Fruit fly (Drosophila melanogaster) whole organism, embryonic: ENCODE data around the gene CG34327.
A peak's percentile ranks its signal among the peaks of the same experiment; 100 is the strongest.

Source experiments
- Asciz ChIP-seq: fragments of 200-800 bp; sonication (Bioruptor generic); optimal IDR thresholded peaks from 2 replicates; lab custom pipeline; 2017; ENCODE audit warnings: missing biosample characterization, mild to moderate bottlenecking, missing genetic modification characterization, missing genetic modification reagents
- BEAF-32 ChIP-seq: fragments of 200-800 bp; sonication (Bioruptor generic); optimal IDR thresholded peaks from 3 replicates; lab custom pipeline; 2017; ENCODE audit warnings: missing biosample characterization, missing genetic modification characterization, mild to moderate bottlenecking, moderate library complexity, missing genetic modification reagents
- Bgb ChIP-seq: fragments of 200-800 bp; sonication (Bioruptor generic); IDR thresholded peaks from 2 replicates; pipeline ENCODE4 v1.3.6; 2022; ENCODE audit warnings: missing biosample characterization, missing genetic modification characterization; ENCODE audit not compliant: partially characterized antibody
- CG1024 ChIP-seq: fragments of 200-800 bp; sonication (Bioruptor generic); IDR thresholded peaks from 2 replicates; pipeline ENCODE4 v1.3.6; 2022; ENCODE audit warnings: missing biosample characterization, missing genetic modification characterization
- CG10979 ChIP-seq: fragments of 200-800 bp; sonication (Bioruptor generic); optimal IDR thresholded peaks from 2 replicates; lab custom pipeline; 2018; ENCODE audit warnings: missing biosample characterization, mild to moderate bottlenecking, missing genetic modification characterization, moderate library complexity
- CG11085 ChIP-seq: fragments of 200-800 bp; sonication (Bioruptor generic); IDR thresholded peaks from 2 replicates; pipeline ENCODE4 v1.3.6; 2022; ENCODE audit warnings: missing biosample characterization, missing genetic modification characterization
- CG11093 ChIP-seq: fragments of 200-800 bp; sonication (Bioruptor generic); IDR thresholded peaks from 3 replicates; pipeline ENCODE4 v1.3.6; 2022; ENCODE audit warnings: missing biosample characterization, missing genetic modification characterization
- CG11696 ChIP-seq: fragments of 200-800 bp; sonication (Bioruptor generic); IDR thresholded peaks from 2 replicates; pipeline ENCODE4 v1.3.6; 2022; ENCODE audit warnings: missing biosample characterization, missing genetic modification characterization
- CG12391 ChIP-seq: fragments of 200-800 bp; sonication (Bioruptor generic); optimal IDR thresholded peaks from 3 replicates; lab custom pipeline; 2018; ENCODE audit warnings: missing biosample characterization, mild to moderate bottlenecking, missing genetic modification characterization, moderate library complexity
- CG13123 ChIP-seq: fragments of 200-800 bp; sonication (Bioruptor generic); optimal IDR thresholded peaks from 2 replicates; lab custom pipeline; 2016; ENCODE audit warnings: missing biosample characterization, missing genetic modification characterization
- CG14667 ChIP-seq: fragments of 200-800 bp; sonication (Bioruptor generic); IDR thresholded peaks from 2 replicates; pipeline ENCODE4 v1.3.6; 2022; ENCODE audit warnings: missing biosample characterization, missing genetic modification characterization
- CG18619 ChIP-seq: fragments of 200-800 bp; sonication (Bioruptor generic); optimal IDR thresholded peaks from 3 replicates; lab custom pipeline; 2017; ENCODE audit warnings: missing biosample characterization, mild to moderate bottlenecking, missing genetic modification characterization
- CG34224 ChIP-seq: fragments of 200-800 bp; sonication (Bioruptor generic); IDR thresholded peaks from 3 replicates; pipeline ENCODE4 v1.3.6; 2022; ENCODE audit warnings: missing biosample characterization, missing genetic modification characterization; ENCODE audit not compliant: partially characterized antibody
- CG3726 ChIP-seq: fragments of 200-800 bp; sonication (Bioruptor generic); IDR thresholded peaks from 3 replicates; pipeline ENCODE4, ENCODE4 v1.3.6; 2022; ENCODE audit warnings: missing biosample characterization, missing genetic modification characterization
- CG4360 ChIP-seq: fragments of 200-800 bp; sonication (Bioruptor generic); IDR thresholded peaks from 2 replicates; pipeline ENCODE4 v1.3.6; 2022; ENCODE audit warnings: missing biosample characterization, missing genetic modification characterization
- CG6272 ChIP-seq: fragments of 200-800 bp; sonication (Bioruptor generic); IDR thresholded peaks from 2 replicates; pipeline ENCODE4 v1.3.6; 2022; ENCODE audit warnings: missing biosample characterization, missing genetic modification characterization
- CG8281 ChIP-seq: fragments of 200-800 bp; sonication (Bioruptor generic); optimal IDR thresholded peaks from 2 replicates; lab custom pipeline; 2018; ENCODE audit warnings: missing biosample characterization, mild to moderate bottlenecking, missing genetic modification characterization, moderate library complexity
- CG9437 ChIP-seq: fragments of 200-800 bp; sonication (Bioruptor generic); optimal IDR thresholded peaks from 2 replicates; lab custom pipeline; 2018; ENCODE audit warnings: missing biosample characterization, mild to moderate bottlenecking, missing genetic modification characterization
- CG9797 ChIP-seq: fragments of 200-800 bp; sonication (Bioruptor generic); optimal IDR thresholded peaks from 3 replicates; lab custom pipeline; 2018; ENCODE audit warnings: missing biosample characterization, mild to moderate bottlenecking, missing genetic modification characterization
- CTCF ChIP-seq: fragments of 200-800 bp; sonication (Bioruptor generic); optimal IDR thresholded peaks from 2 replicates; lab custom pipeline; 2017; ENCODE audit warnings: missing biosample characterization, mild to moderate bottlenecking, missing genetic modification characterization, moderate library complexity
- D19B ChIP-seq: fragments of 200-800 bp; sonication (Bioruptor generic); optimal IDR thresholded peaks from 2 replicates; lab custom pipeline; 2017; ENCODE audit warnings: missing biosample characterization, mild to moderate bottlenecking, missing genetic modification characterization
- Dip2 ChIP-seq: fragments of 200-800 bp; sonication (Bioruptor generic); IDR thresholded peaks from 2 replicates; pipeline ENCODE4 v1.3.6; 2022; ENCODE audit warnings: missing biosample characterization, missing genetic modification characterization
- Doc2 ChIP-seq: fragments of 200-800 bp; sonication (Bioruptor generic); IDR thresholded peaks from 2 replicates; pipeline ENCODE4 v1.3.6; 2022; ENCODE audit warnings: missing biosample characterization, missing genetic modification characterization
- Hr51 ChIP-seq, 2 experiments: fragments of 200-800 bp; sonication (Bioruptor generic); optimal IDR thresholded peaks; 2 replicates in 1 of 2; 3 replicates in 1 of 2; lab custom pipeline; 2016 to 2018; ENCODE audit warnings: missing biosample characterization in 2 of 2, missing genetic modification characterization in 2 of 2, mild to moderate bottlenecking in 1 of 2, moderate library complexity in 1 of 2
- Lim3 ChIP-seq: fragments of 200-800 bp; sonication (Bioruptor generic); IDR thresholded peaks from 2 replicates; pipeline ENCODE4 v1.3.6; 2022; ENCODE audit warnings: missing biosample characterization, missing genetic modification characterization
- Ravus ChIP-seq: fragments of 200-800 bp; sonication (Bioruptor generic); IDR thresholded peaks from 2 replicates; pipeline ENCODE4 v1.3.6; 2022; ENCODE audit warnings: missing biosample characterization, missing genetic modification characterization
- Sin3A ChIP-seq: fragments of >200 bp; optimal IDR thresholded peaks from 2 replicates; lab custom pipeline; 2018
- Xrp1 ChIP-seq: fragments of 200-800 bp; sonication (Bioruptor generic); IDR thresholded peaks from 2 replicates; pipeline ENCODE4 v1.3.6; 2022; ENCODE audit warnings: missing biosample characterization, missing genetic modification characterization
- YL-1 ChIP-seq: fragments of 200-800 bp; sonication (Bioruptor generic); optimal IDR thresholded peaks from 3 replicates; lab custom pipeline; 2017; ENCODE audit warnings: missing biosample characterization, mild to moderate bottlenecking, missing genetic modification characterization
- bigmax ChIP-seq: fragments of 200-800 bp; sonication (Bioruptor generic); optimal IDR thresholded peaks from 2 replicates; lab custom pipeline; 2018; ENCODE audit warnings: missing biosample characterization, mild to moderate bottlenecking, missing genetic modification characterization
- croc ChIP-seq: fragments of 200-800 bp; sonication (Bioruptor generic); conservative IDR thresholded peaks from 3 replicates; pipeline ENCODE4 v1.3.6; 2022; ENCODE audit warnings: missing biosample characterization, missing genetic modification characterization
- cwo ChIP-seq: fragments of 200-800 bp; sonication (Bioruptor generic); optimal IDR thresholded peaks from 3 replicates; lab custom pipeline; 2017; ENCODE audit warnings: missing biosample characterization, missing genetic modification characterization, mild to moderate bottlenecking, moderate library complexity, missing genetic modification reagents
- da ChIP-seq: fragments of 200-800 bp; sonication (Bioruptor generic); optimal IDR thresholded peaks from 2 replicates; lab custom pipeline; 2016; ENCODE audit warnings: missing biosample characterization, missing genetic modification characterization
- disco-r ChIP-seq: fragments of 200-800 bp; sonication (Bioruptor generic); optimal IDR thresholded peaks from 2 replicates; lab custom pipeline; 2016; ENCODE audit warnings: missing biosample characterization, missing genetic modification characterization
- dm ChIP-seq: fragments of 200-800 bp; sonication (Bioruptor generic); optimal IDR thresholded peaks from 3 replicates; lab custom pipeline; 2016; ENCODE audit warnings: missing biosample characterization, missing genetic modification characterization
- dmrt99B ChIP-seq: fragments of 200-800 bp; sonication (Bioruptor generic); optimal IDR thresholded peaks from 2 replicates; lab custom pipeline; 2018; ENCODE audit warnings: missing biosample characterization, mild to moderate bottlenecking, missing genetic modification characterization, moderate library complexity
- fd96Cb ChIP-seq: fragments of 200-800 bp; sonication (Bioruptor generic); optimal IDR thresholded peaks from 2 replicates; lab custom pipeline; 2018; ENCODE audit warnings: missing biosample characterization, mild to moderate bottlenecking, missing genetic modification characterization, moderate library complexity
- fu2 ChIP-seq: fragments of 200-800 bp; sonication (Bioruptor generic); optimal IDR thresholded peaks from 2 replicates; lab custom pipeline; 2016; ENCODE audit warnings: missing biosample characterization, missing genetic modification characterization
- gcm ChIP-seq: fragments of 200-800 bp; sonication (Bioruptor generic); optimal IDR thresholded peaks from 2 replicates; lab custom pipeline; 2019; ENCODE audit warnings: missing biosample characterization, mild to moderate bottlenecking, missing genetic modification characterization, moderate library complexity
- gro ChIP-seq: fragments of 200-800 bp; sonication (Bioruptor generic); optimal IDR thresholded peaks from 2 replicates; lab custom pipeline; 2016; ENCODE audit warnings: missing biosample characterization, missing genetic modification characterization
- inv ChIP-seq: fragments of 200-800 bp; sonication (Bioruptor generic); IDR thresholded peaks from 2 replicates; pipeline ENCODE4 v1.3.6; 2022; ENCODE audit warnings: missing biosample characterization, missing genetic modification characterization; ENCODE audit not compliant: partially characterized antibody
- jigr1 ChIP-seq: fragments of 200-800 bp; sonication (Bioruptor generic); IDR thresholded peaks from 3 replicates; pipeline ENCODE4 v1.3.6; 2022; ENCODE audit warnings: missing biosample characterization, missing genetic modification characterization
- jing ChIP-seq: fragments of 200-800 bp; sonication (Bioruptor generic); optimal IDR thresholded peaks from 2 replicates; lab custom pipeline; 2018; ENCODE audit warnings: missing biosample characterization, mild to moderate bottlenecking, missing genetic modification characterization
- ken ChIP-seq: fragments of 200-800 bp; sonication (Bioruptor generic); IDR thresholded peaks from 3 replicates; pipeline ENCODE4 v1.3.6; 2022; ENCODE audit warnings: missing biosample characterization, missing genetic modification characterization
- mam ChIP-seq: fragments of 200-800 bp; sonication (Bioruptor generic); optimal IDR thresholded peaks from 3 replicates; lab custom pipeline; 2016; ENCODE audit warnings: missing biosample characterization, missing genetic modification characterization
- repo ChIP-seq: fragments of 200-800 bp; sonication (Bioruptor generic); optimal IDR thresholded peaks from 2 replicates; lab custom pipeline; 2016; ENCODE audit warnings: missing biosample characterization, missing genetic modification characterization
- salm ChIP-seq: fragments of 200-800 bp; sonication (Bioruptor generic); optimal IDR thresholded peaks from 2 replicates; lab custom pipeline; 2018; ENCODE audit warnings: missing biosample characterization, mild to moderate bottlenecking, missing genetic modification characterization
- shn ChIP-seq: fragments of 200-800 bp; sonication (Bioruptor generic); optimal IDR thresholded peaks from 3 replicates; lab custom pipeline; 2016; ENCODE audit warnings: missing biosample characterization, missing genetic modification characterization
- usp ChIP-seq: fragments of >200 bp; optimal IDR thresholded peaks from 2 replicates; lab custom pipeline; 2017; ENCODE audit warnings: missing biosample characterization, missing genetic modification characterization

Gene CG34327

dm6 chrX:17249326-17249725 lies 25.7 kb upstream of the CG34327 start, which contains the start of gene CG8675 (continued):
- no peak for TF ChIP-seq Sin3A
- no peak for TF ChIP-seq CG11696 (GFP tag; lab: Robert Waterston, UW)
- no peak for TF ChIP-seq fu2
- TF ChIP-seq ken (GFP tag; lab: Robert Waterston, UW) = no peak
- TF ChIP-seq CG11085 (GFP tag; lab: Robert Waterston, UW) = no peak
- no peak for TF ChIP-seq salm (tag; lab: Kevin White, UChicago)
- TF ChIP-seq CTCF (GFP tag; lab: Kevin White, UChicago) = peak; percentile 48
- no peak for TF ChIP-seq Ravus (GFP tag; lab: Robert Waterston, UW)
- no peak for TF ChIP-seq usp (GFP tag; lab: Kevin White, UChicago)
- TF ChIP-seq CG8281 (tag; lab: Kevin White, UChicago) = no peak
- no peak for TF ChIP-seq gcm (GFP tag; lab: Kevin White, UChicago)
- no peak for TF ChIP-seq mam (GFP tag; lab: Kevin White, UChicago)
- TF ChIP-seq CG11093 = no peak
- TF ChIP-seq croc (GFP tag; lab: Robert Waterston, UW) = no peak
- TF ChIP-seq CG9797 = peak; percentile 56
- TF ChIP-seq Lim3 (GFP tag; lab: Robert Waterston, UW) = no peak
- TF ChIP-seq gro (GFP tag; lab: Kevin White, UChicago) = no peak
- TF ChIP-seq inv (GFP tag; lab: Robert Waterston, UW) = no peak

DNA sequence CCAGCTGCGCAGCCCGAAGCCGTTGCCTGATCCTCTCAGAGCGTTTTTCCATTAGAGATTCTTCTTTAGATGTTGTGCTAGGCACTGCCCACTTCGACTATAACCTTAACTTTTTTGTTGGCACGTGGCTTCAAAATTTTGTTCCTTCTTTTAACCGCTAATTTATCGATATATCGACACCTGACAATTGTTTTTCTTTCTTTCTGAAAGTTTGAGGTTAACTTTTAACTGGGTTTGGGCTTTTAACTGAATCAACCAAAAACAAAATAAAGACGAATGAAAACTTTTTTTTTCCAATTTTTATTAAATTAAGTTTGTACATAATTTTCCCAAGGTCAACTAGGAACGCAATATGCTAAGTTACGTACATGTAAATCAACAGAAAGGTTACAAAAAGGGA lies 23.3 kb upstream of the CG34327 start, which contains the start of gene CG42854:
Gene CG42854, minus strand, starts transcription at position 101 of the 400 bp plus-strand sequence.
- TF ChIP-seq CG14667 (GFP tag; lab: Robert Waterston, UW) (no peak), dmrt99B (tag; lab: Kevin White, UChicago) (no peak), CG34224 (GFP tag; lab: Robert Waterston, UW) (no peak), CG4360 (GFP tag; lab: Robert Waterston, UW) (no peak), disco-r (GFP tag; lab: Kevin White, UChicago) (no peak), jigr1 (GFP tag; lab: Robert Waterston, UW) (no peak), bigmax (GFP tag; lab: Kevin White, UChicago) (peak; percentile 37), CG12391 (tag; lab: Kevin White, UChicago) (no peak), Bgb (GFP tag; lab: Robert Waterston, UW) (0 out of 2 replicates have a peak, but pooled peaks have one; percentile 11), Asciz (GFP tag; lab: Kevin White, UChicago) (no peak), BEAF-32 (GFP tag; lab: Kevin White, UChicago) (peak; percentile 10), repo (GFP tag; lab: Kevin White, UChicago) (no peak), da (GFP tag; lab: Kevin White, UChicago) (no peak), Xrp1 (no peak), CG1024 (GFP tag; lab: Robert Waterston, UW) (no peak), Hr51 (GFP tag; optimal IDR thresholded peaks at IDR 0.05; lab: Kevin White, UChicago) (no peak), dm (GFP tag; lab: Kevin White, UChicago) (peak; percentile 66), shn (GFP tag; lab: Kevin White, UChicago) (no peak), jing (GFP tag; lab: Kevin White, UChicago) (no peak), CG18619 (GFP tag; lab: Kevin White, UChicago) (no peak), CG13123 (GFP tag; lab: Kevin White, UChicago) (no peak), Doc2 (GFP tag; lab: Robert Waterston, UW) (no peak), cwo (GFP tag; lab: Kevin White, UChicago) (no peak), YL-1 (GFP tag; lab: Kevin White, UChicago) (no peak), CG3726 (no peak), CG10979 (tag; lab: Kevin White, UChicago) (no peak), CG9437 (GFP tag; lab: Kevin White, UChicago) (no peak), D19B (GFP tag; lab: Kevin White, UChicago) (no peak), Dip2 (GFP tag; lab: Robert Waterston, UW) (no peak), CG6272 (no peak), fd96Cb (no peak)
- TF ChIP-seq, all 482 proteins: peak for 4
